Fruit fly (Drosophila melanogaster) whole organism, prepupa: ENCODE results near the gene Crtc.
A peak's percentile ranks its signal among the peaks of the same experiment; 100 is the strongest.

ENCODE experiments used
- CG15336 ChIP-seq: fragments of 200-800 bp; sonication (Bioruptor generic); IDR thresholded peaks from 2 replicates; pipeline ENCODE4 v1.3.6; 2022; ENCODE audit warnings: missing biosample characterization, missing genetic modification characterization
- CG16779 ChIP-seq: fragments of 200-800 bp; sonication (Bioruptor generic); optimal IDR thresholded peaks from 3 replicates; lab custom pipeline; 2017; ENCODE audit warnings: missing biosample characterization, mild to moderate bottlenecking, missing genetic modification characterization
- CG31627 ChIP-seq: fragments of 200-800 bp; sonication (Bioruptor generic); optimal IDR thresholded peaks from 3 replicates; lab custom pipeline; 2016; ENCODE audit warnings: missing biosample characterization, missing genetic modification characterization
- CG3919 ChIP-seq: fragments of 200-800 bp; sonication (Bioruptor generic); optimal IDR thresholded peaks from 3 replicates; lab custom pipeline; 2016; ENCODE audit warnings: missing biosample characterization, missing genetic modification characterization
- CG4318 ChIP-seq: fragments of 200-800 bp; sonication (Bioruptor generic); optimal IDR thresholded peaks from 3 replicates; lab custom pipeline; 2017; ENCODE audit warnings: missing biosample characterization, mild to moderate bottlenecking, missing genetic modification characterization
- CG6854 ChIP-seq: fragments of 200-800 bp; sonication (Bioruptor generic); optimal IDR thresholded peaks from 2 replicates; lab custom pipeline; 2017; ENCODE audit warnings: missing biosample characterization, mild to moderate bottlenecking, missing genetic modification characterization
- Eip75B ChIP-seq: fragments of 200-800 bp; sonication (Bioruptor generic); optimal IDR thresholded peaks from 3 replicates; lab custom pipeline; 2016; ENCODE audit warnings: missing biosample characterization, missing genetic modification characterization
- Gug ChIP-seq: fragments of 200-800 bp; sonication (Bioruptor generic); IDR thresholded peaks from 2 replicates; pipeline ENCODE4 v1.3.6; 2022; ENCODE audit warnings: missing biosample characterization, missing genetic modification characterization
- Hr4 ChIP-seq: fragments of 200-800 bp; sonication (Bioruptor generic); optimal IDR thresholded peaks from 3 replicates; lab custom pipeline; 2016; ENCODE audit warnings: missing biosample characterization, missing genetic modification characterization
- Sox102F ChIP-seq: fragments of 200-800 bp; sonication (Bioruptor generic); optimal IDR thresholded peaks from 2 replicates; lab custom pipeline; 2016; ENCODE audit warnings: missing biosample characterization, mild to moderate bottlenecking, missing genetic modification characterization
- acj6 ChIP-seq: fragments of 200-800 bp; sonication (Bioruptor generic); optimal IDR thresholded peaks from 3 replicates; lab custom pipeline; 2016; ENCODE audit warnings: missing biosample characterization, missing genetic modification characterization
- cyc ChIP-seq: fragments of 200-800 bp; sonication (Bioruptor generic); optimal IDR thresholded peaks from 3 replicates; lab custom pipeline; 2016; ENCODE audit warnings: missing biosample characterization, missing genetic modification characterization
- svp ChIP-seq: fragments of 200-800 bp; sonication (Bioruptor generic); peaks from one replicate; lab custom pipeline; 2016; ENCODE audit warnings: missing biosample characterization, missing genetic modification characterization

DNA sequence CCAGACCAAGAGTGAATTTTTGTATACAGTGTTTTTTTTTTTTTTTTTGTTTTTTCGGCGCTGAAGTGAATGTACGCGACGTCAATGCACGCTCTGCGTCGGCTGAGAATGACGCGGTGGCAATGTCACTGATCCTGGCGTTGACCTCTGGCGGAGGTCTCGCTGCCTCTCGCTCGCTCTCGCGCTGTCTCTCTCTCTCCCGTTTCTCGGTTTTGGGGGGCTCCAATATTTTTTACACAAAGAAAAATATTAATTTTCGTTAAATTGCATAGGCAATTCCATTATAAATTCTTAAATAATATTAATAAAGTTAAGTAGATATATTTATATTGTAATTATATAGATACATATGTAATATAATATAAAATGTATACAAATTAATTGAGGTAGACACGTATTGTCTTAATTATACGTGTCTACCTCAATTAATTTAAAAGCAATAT is 55.7 kb downstream of the Crtc start:
- no peak for TF ChIP-seq Eip75B (GFP tag; lab: Kevin White, UChicago)
- TF ChIP-seq CG31627 (GFP tag; lab: Kevin White, UChicago): no peak
- no peak for TF ChIP-seq Sox102F (GFP tag; lab: Kevin White, UChicago)
- no peak for TF ChIP-seq CG6854
- TF ChIP-seq acj6: no peak
- no peak for TF ChIP-seq cyc
- TF ChIP-seq Gug (GFP tag; lab: Robert Waterston, UW): no peak
- no peak for TF ChIP-seq CG4318 (GFP tag; lab: Kevin White, UChicago)
- no peak for TF ChIP-seq CG16779 (tag; lab: Kevin White, UChicago)
- TF ChIP-seq Hr4 (GFP tag; lab: Kevin White, UChicago): no peak
- TF ChIP-seq CG3919: no peak
- peak; percentile 97 for TF ChIP-seq svp (GFP tag; lab: Kevin White, UChicago)
- no peak for TF ChIP-seq CG15336 (GFP tag; lab: Robert Waterston, UW)
